Fruit fly (Drosophila melanogaster): ENCODE results near the gene CG14627.
A peak's percentile ranks its signal among the peaks of the same experiment; 100 is the strongest.

dm6 chrX:1135006-1135376, 46.4 kb upstream of the CG14627 start:
- no peak for TF ChIP-seq psq (optimal IDR thresholded peaks at IDR 0.05)
- peak; percentile 61 for TF ChIP-seq insv (optimal IDR thresholded peaks at IDR 0.05)
- TF ChIP-seq h (optimal IDR thresholded peaks at IDR 0.05), result no peak
- no peak for TF ChIP-seq ttk (optimal IDR thresholded peaks at IDR 0.05)

Data from Kc167 (cell line).